Worm (Caenorhabditis elegans): Measurements from ENCODE around the gene swsn-3.
A peak's percentile ranks its signal among the peaks of the same experiment; 100 is the strongest.

Gene swsn-3

ce11 chrIII:2814919-2815554, 46.6 kb upstream of the swsn-3 start, which contains the start of gene tufm-1:
Gene tufm-1, minus strand, starts transcription at chrIII:2814969.
- TF ChIP-seq mep-1 (tag; optimal IDR thresholded peaks at IDR 0.05) = peak; percentile 64
- TF ChIP-seq lin-13 (tag; optimal IDR thresholded peaks at IDR 0.05) = peak; percentile 64
- TF ChIP-seq blmp-1 (tag; optimal IDR thresholded peaks at IDR 0.05) = no peak
- TF ChIP-seq nhr-237 (tag; optimal IDR thresholded peaks at IDR 0.05) = peak; percentile 47
- peak; percentile 94 for TF ChIP-seq lsy-2 (tag; optimal IDR thresholded peaks at IDR 0.05)
- TF ChIP-seq elt-1 (tag; optimal IDR thresholded peaks at IDR 0.05; ENCODE audit: borderline replicate concordance, insufficient read depth) = no peak
- peak; percentile 84 for TF ChIP-seq ces-1 (GFP tag; optimal IDR thresholded peaks at IDR 0.05)

ce11 chrIII:2811410-2811809, 42.9 kb upstream of the swsn-3 start:
- no peak for TF ChIP-seq sem-2 (GFP tag; optimal IDR thresholded peaks at IDR 0.05)
- no peak for TF ChIP-seq flh-1 (GFP tag; optimal IDR thresholded peaks at IDR 0.05)

ce11 chrIII:2805084-2805483, 36.6 kb upstream of the swsn-3 start, which contains the start of gene Y71H2AM.3:
Gene Y71H2AM.3, plus strand, starts transcription at chrIII:2805430.
- TF ChIP-seq mls-2 (tag; optimal IDR thresholded peaks at IDR 0.05) = no peak
- TF ChIP-seq nhr-76 (tag; optimal IDR thresholded peaks at IDR 0.05) = no peak
- TF ChIP-seq ceh-43 (GFP tag; optimal IDR thresholded peaks at IDR 0.05) = no peak
- no peak for TF ChIP-seq unc-120 (tag; optimal IDR thresholded peaks at IDR 0.05; ENCODE audit: poor library complexity, severe bottlenecking)
- TF ChIP-seq ham-2 (GFP tag; optimal IDR thresholded peaks at IDR 0.05) = no peak
- no peak for TF ChIP-seq sem-2 (GFP tag; optimal IDR thresholded peaks at IDR 0.05)
- TF ChIP-seq lin-13 (tag; optimal IDR thresholded peaks at IDR 0.05) = no peak
- TF ChIP-seq cnd-1 (tag; optimal IDR thresholded peaks at IDR 0.05) = no peak
- no peak for TF ChIP-seq elt-3 (tag; optimal IDR thresholded peaks at IDR 0.05)
- TF ChIP-seq unc-62 (GFP tag; optimal IDR thresholded peaks at IDR 0.05) = no peak
- TF ChIP-seq ces-1 (GFP tag; optimal IDR thresholded peaks at IDR 0.05) = peak; percentile 66
- TF ChIP-seq M03D4.4 (tag; optimal IDR thresholded peaks at IDR 0.05) = no peak
- no peak for TF ChIP-seq snpc-4 (tag; optimal IDR thresholded peaks at IDR 0.05)
- peak; percentile 35 for TF ChIP-seq nhr-237 (tag; optimal IDR thresholded peaks at IDR 0.05)
- no peak for TF ChIP-seq ztf-11 (tag; optimal IDR thresholded peaks at IDR 0.05)
- TF ChIP-seq nhr-2 (tag; optimal IDR thresholded peaks at IDR 0.05) = no peak
- no peak for TF ChIP-seq drap-1 (GFP tag; optimal IDR thresholded peaks at IDR 0.05)
- TF ChIP-seq lsy-2 (tag; optimal IDR thresholded peaks at IDR 0.05) = peak; percentile 1
- no peak for TF ChIP-seq tbx-8 (GFP tag; optimal IDR thresholded peaks at IDR 0.05)
- no peak for TF ChIP-seq pha-4 (tag; optimal IDR thresholded peaks at IDR 0.05)
- TF ChIP-seq ceh-83 (GFP tag; optimal IDR thresholded peaks at IDR 0.05) = no peak
- TF ChIP-seq unc-39 (tag; optimal IDR thresholded peaks at IDR 0.05) = no peak
- no peak for TF ChIP-seq bed-3 (GFP tag; optimal IDR thresholded peaks at IDR 0.05)
- no peak for TF ChIP-seq sptf-1 (tag; optimal IDR thresholded peaks at IDR 0.05)

ce11 chrIII:2804461-2804860, 36.0 kb upstream of the swsn-3 start:
- no peak for TF ChIP-seq sem-2 (GFP tag; optimal IDR thresholded peaks at IDR 0.05)
- TF ChIP-seq nhr-237 (tag; optimal IDR thresholded peaks at IDR 0.05) = no peak
- no peak for TF ChIP-seq blmp-1 (tag; optimal IDR thresholded peaks at IDR 0.05)
- TF ChIP-seq unc-62 (GFP tag; optimal IDR thresholded peaks at IDR 0.05) = peak; percentile 17
- TF ChIP-seq tbx-8 (GFP tag; optimal IDR thresholded peaks at IDR 0.05) = no peak
- TF ChIP-seq pha-4 (tag; optimal IDR thresholded peaks at IDR 0.05) = peak; percentile 34
- TF ChIP-seq bed-3 (GFP tag; optimal IDR thresholded peaks at IDR 0.05) = no peak
- TF ChIP-seq sptf-1 (tag; optimal IDR thresholded peaks at IDR 0.05) = no peak
- no peak for TF ChIP-seq nhr-76 (tag; optimal IDR thresholded peaks at IDR 0.05)
- TF ChIP-seq zip-8 (tag; optimal IDR thresholded peaks at IDR 0.05) = no peak
- TF ChIP-seq ztf-11 (tag; optimal IDR thresholded peaks at IDR 0.05) = no peak
- TF ChIP-seq nhr-12 (tag; optimal IDR thresholded peaks at IDR 0.05) = no peak
- peak; percentile 49 for TF ChIP-seq nhr-2 (tag; optimal IDR thresholded peaks at IDR 0.05)

ce11 chrIII:2801800-2802515, 33.5 kb upstream of the swsn-3 start, which contains the start of the genes twk-45 and Y71H2AM.25:
Gene twk-45, minus strand, starts transcription at chrIII:2801900.
Gene Y71H2AM.25, plus strand, starts transcription at chrIII:2802465.
- TF ChIP-seq drap-1 (GFP tag; optimal IDR thresholded peaks at IDR 0.05) = no peak
- TF ChIP-seq mab-5 (tag; optimal IDR thresholded peaks at IDR 0.05) = no peak
- TF ChIP-seq zip-8 (tag; optimal IDR thresholded peaks at IDR 0.05) = no peak
- no peak for TF ChIP-seq nhr-12 (tag; optimal IDR thresholded peaks at IDR 0.05)
- TF ChIP-seq lsy-2 (tag; optimal IDR thresholded peaks at IDR 0.05) = no peak
- TF ChIP-seq ceh-39 (tag; optimal IDR thresholded peaks at IDR 0.05) = no peak
- TF ChIP-seq nhr-28 (tag; optimal IDR thresholded peaks at IDR 0.05) = no peak
- no peak for TF ChIP-seq nhr-2 (tag; optimal IDR thresholded peaks at IDR 0.05)
- TF ChIP-seq ztf-11 (tag; optimal IDR thresholded peaks at IDR 0.05) = no peak
- no peak for TF ChIP-seq lin-13 (tag; optimal IDR thresholded peaks at IDR 0.05)
- TF ChIP-seq unc-120 (tag; optimal IDR thresholded peaks at IDR 0.05; ENCODE audit: poor library complexity, severe bottlenecking) = no peak
- no peak for TF ChIP-seq M03D4.4 (tag; optimal IDR thresholded peaks at IDR 0.05)
- TF ChIP-seq cnd-1 (tag; optimal IDR thresholded peaks at IDR 0.05) = no peak
- no peak for TF ChIP-seq ceh-43 (GFP tag; optimal IDR thresholded peaks at IDR 0.05)
- TF ChIP-seq ham-2 (GFP tag; optimal IDR thresholded peaks at IDR 0.05) = no peak
- TF ChIP-seq blmp-1 (tag; optimal IDR thresholded peaks at IDR 0.05) = no peak
- TF ChIP-seq sem-2 (GFP tag; optimal IDR thresholded peaks at IDR 0.05) = no peak
- TF ChIP-seq nhr-237 (tag; optimal IDR thresholded peaks at IDR 0.05) = no peak
- no peak for TF ChIP-seq lin-32 (GFP tag; optimal IDR thresholded peaks at IDR 0.05)
- TF ChIP-seq hlh-1 (tag; optimal IDR thresholded peaks at IDR 0.05) = no peak
